Worm (Caenorhabditis elegans): ENCODE results near the gene srh-272.

- TF ChIP-seq mdl-1 (tag; optimal IDR thresholded peaks at IDR 0.05), result no peak
- no peak for TF ChIP-seq nhr-76 (tag; optimal IDR thresholded peaks at IDR 0.05)
Observed at ce11 chrV:2884411-2884810, 21.3 kb downstream of the srh-272 start, which contains the start of gene sre-24.

Data from whole organism, L3 larva.